Worm (Caenorhabditis elegans) whole organism, young adult: ENCODE measurements around the gene srh-287.

ENCODE experiments used
- B0035.1 ChIP-seq: sonication (generic microtip); optimal IDR thresholded peaks from 2 replicates; lab custom pipeline; 2016; ENCODE audit warnings: missing genetic modification characterization, mild to moderate bottlenecking, missing compliant biosample characterization, missing genotype, missing genetic modification reagents
- B0261.1 ChIP-seq: sonication (generic microtip); optimal IDR thresholded peaks from 2 replicates; lab custom pipeline; 2016; ENCODE audit warnings: mild to moderate bottlenecking, missing genetic modification characterization, moderate library complexity, missing compliant biosample characterization
- D2030.7 ChIP-seq: fragments of 200-800 bp; sonication (Bioruptor generic); IDR thresholded peaks from 2 replicates; pipeline ENCODE4 v1.3.6; 2022; ENCODE audit warnings: missing genetic modification reagents, missing genetic modification characterization, missing compliant biosample characterization
- F39B2.1 ChIP-seq: fragments of 200-800 bp; sonication (Bioruptor generic); IDR thresholded peaks from 2 replicates; pipeline ENCODE4 v1.3.6; 2022; ENCODE audit warnings: missing genetic modification reagents, missing genetic modification characterization, missing compliant biosample characterization
- F49E8.2 ChIP-seq: sonication (generic microtip); optimal IDR thresholded peaks from 3 replicates; lab custom pipeline; 2017; ENCODE audit warnings: missing genetic modification characterization, mild to moderate bottlenecking, missing compliant biosample characterization, antibody characterized with exemption, moderate library complexity; ENCODE audit not compliant: insufficient read depth
- F57C9.4 ChIP-seq: sonication (generic microtip); optimal IDR thresholded peaks from 2 replicates; lab custom pipeline; 2017; ENCODE audit warnings: mild to moderate bottlenecking, missing genetic modification characterization, missing compliant biosample characterization
- Y56A3A.18 ChIP-seq: fragments of 200-800 bp; sonication (Bioruptor generic); IDR thresholded peaks from 2 replicates; pipeline ENCODE4 v1.3.6; 2022; ENCODE audit warnings: missing genetic modification reagents, missing genetic modification characterization, missing compliant biosample characterization
- akir-1 ChIP-seq: fragments of 200-800 bp; sonication (Bioruptor generic); optimal IDR thresholded peaks from 2 replicates; lab custom pipeline; 2018; ENCODE audit warnings: mild to moderate bottlenecking, missing genetic modification characterization, moderate library complexity, missing compliant biosample characterization
- ama-1 ChIP-seq, 3 experiments: fragments of 150-350 bp in 1 of 3; sonication (generic microtip) in 2 of 3; optimal IDR thresholded peaks; 2 replicates each; lab custom pipeline; 2014 to 2018; ENCODE audit warnings: missing biosample characterization in 2 of 3, missing genetic modification characterization in 2 of 3, missing genetic modification reagents in 2 of 3
- aptf-2 ChIP-seq: fragments of 200-800 bp; sonication (Bioruptor generic); conservative IDR thresholded peaks from 2 replicates; pipeline ENCODE4 v1.3.6; 2022; ENCODE audit warnings: missing genetic modification reagents, missing genetic modification characterization, missing compliant biosample characterization
- atf-7 ChIP-seq: sonication (generic microtip); optimal IDR thresholded peaks from 2 replicates; lab custom pipeline; 2017; ENCODE audit warnings: mild to moderate bottlenecking, missing genetic modification characterization, missing compliant biosample characterization
- athp-1 ChIP-seq: sonication (generic microtip); optimal IDR thresholded peaks from 2 replicates; lab custom pipeline; 2017; ENCODE audit warnings: mild to moderate bottlenecking, missing genetic modification characterization, missing compliant biosample characterization
- attf-3 ChIP-seq: fragments of 200-800 bp; sonication (Bioruptor generic); conservative IDR thresholded peaks from 2 replicates; pipeline ENCODE4 v1.3.6; 2022; ENCODE audit warnings: missing genetic modification reagents, missing genetic modification characterization, missing compliant biosample characterization
- attf-5 ChIP-seq: fragments of 200-800 bp; sonication (Bioruptor generic); optimal IDR thresholded peaks from 2 replicates; lab custom pipeline; 2018; ENCODE audit warnings: mild to moderate bottlenecking, missing genetic modification characterization, missing compliant biosample characterization
- ccch-3 ChIP-seq: fragments of 200-800 bp; sonication (Bioruptor generic); optimal IDR thresholded peaks from 2 replicates; lab custom pipeline; 2018; ENCODE audit warnings: mild to moderate bottlenecking, missing genetic modification characterization, missing compliant biosample characterization
- cebp-2 ChIP-seq: fragments of 200-800 bp; sonication (Bioruptor generic); IDR thresholded peaks from 2 replicates; pipeline ENCODE4 v1.3.6; 2022; ENCODE audit warnings: missing genetic modification characterization, missing compliant biosample characterization
- ceh-40 ChIP-seq: fragments of 200-800 bp; sonication (Bioruptor generic); IDR thresholded peaks from 2 replicates; pipeline ENCODE4 v1.3.6; 2022; ENCODE audit warnings: missing genetic modification characterization, missing compliant biosample characterization
- dox-1 ChIP-seq: fragments of 200-800 bp; sonication (Bioruptor generic); IDR thresholded peaks from 2 replicates; pipeline ENCODE4 v1.3.6; 2022; ENCODE audit warnings: missing genetic modification reagents, missing genetic modification characterization, missing compliant biosample characterization
- dpff-1 ChIP-seq: sonication (generic microtip); optimal IDR thresholded peaks from 2 replicates; lab custom pipeline; 2017; ENCODE audit warnings: mild to moderate bottlenecking, missing genetic modification characterization, missing compliant biosample characterization
- egl-18 ChIP-seq: fragments of 200-800 bp; sonication (Bioruptor generic); IDR thresholded peaks from 2 replicates; pipeline ENCODE4 v1.3.6; 2022; ENCODE audit warnings: missing genetic modification reagents, missing genetic modification characterization, missing compliant biosample characterization
- egrh-3 ChIP-seq: fragments of 200-800 bp; sonication (Bioruptor generic); IDR thresholded peaks from 2 replicates; pipeline ENCODE4 v1.3.6; 2022; ENCODE audit warnings: missing genetic modification reagents, missing genetic modification characterization, missing compliant biosample characterization
- ekl-4 ChIP-seq: fragments of 200-800 bp; sonication (Bioruptor generic); IDR thresholded peaks from 2 replicates; pipeline ENCODE4 v1.3.6; 2022; ENCODE audit warnings: missing genetic modification reagents, missing genetic modification characterization, missing compliant biosample characterization
- hmg-20 ChIP-seq: fragments of 200-800 bp; sonication (Bioruptor generic); IDR thresholded peaks from 2 replicates; pipeline ENCODE4 v1.3.6; 2022; ENCODE audit warnings: missing genetic modification reagents, missing genetic modification characterization, missing compliant biosample characterization
- lag-1 ChIP-seq: fragments of 200-800 bp; sonication (Bioruptor generic); IDR thresholded peaks from 2 replicates; pipeline ENCODE4 v1.3.6; 2022; ENCODE audit warnings: missing genetic modification reagents, missing genetic modification characterization, missing compliant biosample characterization
- let-526 ChIP-seq: fragments of 200-800 bp; sonication (Bioruptor generic); IDR thresholded peaks from 2 replicates; pipeline ENCODE4 v1.3.6; 2022; ENCODE audit warnings: missing genetic modification reagents, missing genetic modification characterization, missing compliant biosample characterization
- lin-35 ChIP-seq, 3 experiments: fragments of 150-350 bp in 2 of 3; sonication (generic microtip) in 1 of 3; optimal IDR thresholded peaks; 2 replicates each; lab custom pipeline; 2014 to 2018; ENCODE audit warnings: missing biosample characterization in 3 of 3, missing genetic modification characterization in 3 of 3, missing genetic modification reagents in 3 of 3
- lin-54 ChIP-seq: fragments of 200-800 bp; sonication (Bioruptor generic); optimal IDR thresholded peaks from 2 replicates; lab custom pipeline; 2018; ENCODE audit warnings: mild to moderate bottlenecking, missing genetic modification characterization, missing compliant biosample characterization
- mcd-1 ChIP-seq: fragments of 200-800 bp; sonication (Bioruptor generic); IDR thresholded peaks from 2 replicates; pipeline ENCODE4 v1.3.6; 2022; ENCODE audit warnings: missing genetic modification reagents, missing genetic modification characterization, missing compliant biosample characterization
- mes-4 ChIP-seq: sonication (generic microtip); optimal IDR thresholded peaks from 2 replicates; lab custom pipeline; 2016; ENCODE audit warnings: missing genotype, missing genetic modification characterization, missing compliant biosample characterization
- nfya-1 ChIP-seq: sonication (generic microtip); optimal IDR thresholded peaks from 2 replicates; lab custom pipeline; 2017; ENCODE audit warnings: antibody characterized with exemption, missing compliant biosample characterization, missing genetic modification characterization, borderline replicate concordance; ENCODE audit not compliant: insufficient read depth
- nhr-27 ChIP-seq: fragments of 200-800 bp; sonication (Bioruptor generic); optimal IDR thresholded peaks from 2 replicates; lab custom pipeline; 2018; ENCODE audit warnings: mild to moderate bottlenecking, missing genetic modification characterization, moderate library complexity, missing compliant biosample characterization
- nhr-90 ChIP-seq: sonication (generic microtip); optimal IDR thresholded peaks from 2 replicates; lab custom pipeline; 2016; ENCODE audit warnings: missing genotype, mild to moderate bottlenecking, missing genetic modification characterization, missing compliant biosample characterization
- pbrm-1 ChIP-seq: fragments of 200-800 bp; sonication (Bioruptor generic); IDR thresholded peaks from 2 replicates; pipeline ENCODE4 v1.3.6; 2022; ENCODE audit warnings: missing genetic modification reagents, missing genetic modification characterization, missing compliant biosample characterization
- rpc-1 ChIP-seq, 2 experiments: fragments of 150-350 bp in 1 of 2; sonication (generic microtip) in 1 of 2; optimal IDR thresholded peaks; 2 replicates each; lab custom pipeline; 2014 to 2018; ENCODE audit warnings: missing biosample characterization in 1 of 2, missing genetic modification characterization in 1 of 2, missing genetic modification reagents in 1 of 2, missing genotype in 1 of 2
- sdz-38 ChIP-seq: sonication (generic microtip); optimal IDR thresholded peaks from 2 replicates; lab custom pipeline; 2016; ENCODE audit warnings: missing genotype, missing genetic modification characterization, missing compliant biosample characterization
- sea-2 ChIP-seq: fragments of 200-800 bp; sonication (Bioruptor generic); IDR thresholded peaks from 2 replicates; pipeline ENCODE4 v1.3.6; 2022; ENCODE audit warnings: missing genetic modification characterization, missing compliant biosample characterization
- snpc-1.3 ChIP-seq: sonication (generic microtip); optimal IDR thresholded peaks from 2 replicates; lab custom pipeline; 2017; ENCODE audit warnings: missing genetic modification characterization, mild to moderate bottlenecking, missing compliant biosample characterization, antibody characterized with exemption, moderate library complexity, missing genotype, missing genetic modification reagents; ENCODE audit not compliant: insufficient read depth
- snpc-4 ChIP-seq, 5 experiments: fragments of 150-350 bp in 1 of 5; sonication (generic microtip) in 4 of 5; optimal IDR thresholded peaks; 2 replicates each; lab custom pipeline; 2014 to 2018; ENCODE audit warnings: missing genetic modification characterization in 5 of 5, missing biosample characterization in 3 of 5, antibody characterized with exemption in 2 of 5, mild to moderate bottlenecking in 2 of 5, missing compliant biosample characterization in 2 of 5, missing genotype in 2 of 5, moderate library complexity in 2 of 5, missing genetic modification reagents in 1 of 5
- sptf-2 ChIP-seq: fragments of 200-800 bp; sonication (Bioruptor generic); optimal IDR thresholded peaks from 2 replicates; lab custom pipeline; 2018; ENCODE audit warnings: mild to moderate bottlenecking, missing genetic modification characterization, missing compliant biosample characterization
- tbp1 ChIP-seq: fragments of 200-800 bp; sonication (Bioruptor generic); optimal IDR thresholded peaks from 2 replicates; lab custom pipeline; 2018; ENCODE audit warnings: mild to moderate bottlenecking, missing genetic modification characterization, missing compliant biosample characterization
- ztf-26 ChIP-seq: sonication (generic microtip); optimal IDR thresholded peaks from 2 replicates; lab custom pipeline; 2017; ENCODE audit warnings: missing genetic modification characterization, missing compliant biosample characterization

The srh-287 gene

DNA sequence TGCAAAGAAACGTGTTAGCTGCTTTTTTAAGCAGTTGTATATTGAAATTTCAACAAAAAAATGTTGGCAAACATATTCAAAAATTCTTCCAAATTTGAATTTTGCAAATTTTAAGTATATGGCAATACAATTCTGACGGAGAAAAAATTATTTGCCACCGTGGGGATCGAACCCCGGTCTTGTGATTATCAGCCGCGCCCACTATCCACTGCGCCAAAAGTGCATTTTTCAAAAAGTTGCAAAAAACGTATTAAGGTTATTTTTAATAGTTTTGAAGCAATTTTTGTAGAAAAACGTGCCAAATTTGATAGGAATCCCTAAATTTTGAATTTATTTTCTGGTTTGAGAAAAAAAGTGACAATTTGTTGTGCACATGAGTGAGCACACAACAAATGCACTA is 16.3 kb upstream of the srh-287 start:
- TF ChIP-seq dpff-1 (tag; lab: Kevin White, UChicago) (no peak), rpc-1 (optimal IDR thresholded peaks at IDR 0.05; lab: Kevin White, UChicago) (no peak), rpc-1 (tag; optimal IDR thresholded peaks at IDR 0.05; lab: Kevin White, UChicago) (peak; percentile 41), tbp1 (peak; percentile 53)

DNA sequence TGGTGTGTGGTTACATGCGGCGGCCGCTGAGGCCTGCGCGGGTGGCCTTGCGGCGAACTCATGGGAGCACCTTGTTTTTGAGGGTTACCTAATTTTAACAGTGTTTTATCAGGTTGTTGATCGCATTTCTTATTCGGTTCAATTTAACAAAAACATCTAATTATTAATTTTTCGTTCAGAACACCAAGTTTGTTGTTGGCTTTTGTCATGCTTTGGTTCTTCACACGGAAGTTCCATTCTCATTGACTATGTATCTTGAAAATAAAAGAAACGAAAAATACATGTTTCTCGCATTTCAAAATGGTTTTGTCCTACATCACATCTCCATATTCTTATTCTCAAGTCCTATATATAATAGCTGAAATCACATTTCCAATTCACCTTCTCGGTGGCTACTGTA is 10.4 kb upstream of the srh-287 start, which contains the start of gene srh-290:
Gene srh-290, plus strand, starts transcription at position 301 of the 400 bp plus-strand sequence.
- TF ChIP-seq cebp-2 (GFP tag; lab: Robert Waterston, UW) (no peak), egrh-3 (GFP tag; lab: Robert Waterston, UW) (no peak), snpc-1.3 (tag; lab: Kevin White, UChicago) (no peak), atf-7 (tag; lab: Kevin White, UChicago) (no peak), pbrm-1 (GFP tag; lab: Robert Waterston, UW) (no peak), B0261.1 (tag; lab: Kevin White, UChicago) (no peak), egl-18 (GFP tag; lab: Robert Waterston, UW) (no peak), ccch-3 (GFP tag; lab: Kevin White, UChicago) (no peak)

ce11 chrV:17793986-17794385 is 6.7 kb upstream of the srh-287 start, which contains the start of gene srh-289:
srh-289 (minus strand) TSS chrV:17794086.
- TF ChIP-seq ceh-40 (GFP tag; lab: Robert Waterston, UW), result no peak
- TF ChIP-seq nfya-1, result no peak
- TF ChIP-seq ama-1 (optimal IDR thresholded peaks at IDR 0.05; lab: Kevin White, UChicago), result no peak
- TF ChIP-seq ama-1 (GFP tag; optimal IDR thresholded peaks at IDR 0.05; lab: Kevin White, UChicago), result no peak
- TF ChIP-seq dpff-1 (tag; lab: Kevin White, UChicago), result no peak
- no peak for TF ChIP-seq sptf-2 (GFP tag; lab: Kevin White, UChicago)
- no peak for TF ChIP-seq F39B2.1
- TF ChIP-seq attf-5 (GFP tag; lab: Kevin White, UChicago), result no peak
- TF ChIP-seq athp-1 (tag; lab: Kevin White, UChicago), result no peak
- TF ChIP-seq akir-1, result no peak
- no peak for TF ChIP-seq aptf-2 (GFP tag; lab: Robert Waterston, UW)
- TF ChIP-seq let-526 (GFP tag; lab: Robert Waterston, UW), result no peak
- no peak for TF ChIP-seq lag-1 (GFP tag; lab: Robert Waterston, UW)
- TF ChIP-seq lin-35 (GFP tag; optimal IDR thresholded peaks at IDR 0.05; lab: Kevin White, UChicago), result no peak
- TF ChIP-seq D2030.7 (GFP tag; lab: Robert Waterston, UW), result no peak
- no peak for TF ChIP-seq sea-2 (GFP tag; lab: Robert Waterston, UW)
- no peak for TF ChIP-seq sdz-38 (tag; lab: Kevin White, UChicago)
- TF ChIP-seq Y56A3A.18 (GFP tag; lab: Robert Waterston, UW), result no peak
- TF ChIP-seq, all 124 proteins: peak for 0

ce11 chrV:17795655-17796054 is 5.0 kb upstream of the srh-287 start, which contains the start of gene srh-288:
srh-288 (minus strand) TSS chrV:17795755.
- TF ChIP-seq aptf-2 (GFP tag; lab: Robert Waterston, UW) (no peak), mes-4 (tag; lab: Kevin White, UChicago) (no peak), lin-54 (no peak), B0035.1 (tag; lab: Kevin White, UChicago) (no peak), attf-3 (GFP tag; lab: Robert Waterston, UW) (no peak), rpc-1 (optimal IDR thresholded peaks at IDR 0.05; lab: Kevin White, UChicago) (no peak), rpc-1 (tag; optimal IDR thresholded peaks at IDR 0.05; lab: Kevin White, UChicago) (no peak)

ce11 chrV:17798789-17799188 is 1.8 kb upstream of the srh-287 start, which contains the start of gene srx-18:
srx-18 (minus strand) TSS chrV:17798889.
- no peak for TF ChIP-seq nhr-27 (tag; lab: Kevin White, UChicago)
- no peak for TF ChIP-seq ztf-26 (tag; lab: Kevin White, UChicago)
- no peak for TF ChIP-seq ama-1 (optimal IDR thresholded peaks at IDR 0.05; lab: Kevin White, UChicago)
- no peak for TF ChIP-seq ama-1 (GFP tag; optimal IDR thresholded peaks at IDR 0.05; lab: Kevin White, UChicago)
- no peak for TF ChIP-seq nhr-90 (tag; lab: Kevin White, UChicago)
- TF ChIP-seq F57C9.4, result no peak
- TF ChIP-seq snpc-1.3 (tag; lab: Kevin White, UChicago), result no peak
- no peak for TF ChIP-seq snpc-4 (GFP tag; optimal IDR thresholded peaks at IDR 0.05; lab: Kevin White, UChicago)
- no peak for TF ChIP-seq snpc-4 (tag; optimal IDR thresholded peaks at IDR 0.05; lab: Kevin White, UChicago)
- no peak for TF ChIP-seq F49E8.2
- TF ChIP-seq mcd-1 (GFP tag; lab: Robert Waterston, UW), result no peak
- TF ChIP-seq ekl-4 (GFP tag; lab: Robert Waterston, UW), result no peak
- TF ChIP-seq dox-1, result no peak
- no peak for TF ChIP-seq hmg-20 (GFP tag; lab: Robert Waterston, UW)
